Fruit fly (Drosophila melanogaster): Measurements from ENCODE around the gene CG5783.
A peak's percentile ranks its signal among the peaks of the same experiment; 100 is the strongest.

The CG5783 gene

dm6 chr2L:18148552-18149219 is 7.2 kb upstream of the CG5783 start (continued):
- TF ChIP-seq CG7987 (GFP tag; optimal IDR thresholded peaks at IDR 0.05), result peak; percentile 95
- no peak for TF ChIP-seq HmgD (GFP tag; optimal IDR thresholded peaks at IDR 0.05)
- peak; percentile 83 for TF ChIP-seq rib (GFP tag; IDR thresholded peaks at IDR 0.05)
- TF ChIP-seq CG1602 (GFP tag; optimal IDR thresholded peaks at IDR 0.05), result peak; percentile 13
- peak; percentile 91 for TF ChIP-seq lab (GFP tag; optimal IDR thresholded peaks at IDR 0.05)
- TF ChIP-seq CG11560 (tag; IDR thresholded peaks at IDR 0.05), result no peak
- no peak for TF ChIP-seq CG31388 (GFP tag; optimal IDR thresholded peaks at IDR 0.05)
- no peak for TF ChIP-seq croc (GFP tag; conservative IDR thresholded peaks at IDR 0.05)
- TF ChIP-seq nau (GFP tag; optimal IDR thresholded peaks at IDR 0.05), result peak; percentile 76
- no peak for TF ChIP-seq ttk (GFP tag; IDR thresholded peaks at IDR 0.05)
- peak; percentile 3 for TF ChIP-seq CG7745 (tag; optimal IDR thresholded peaks at IDR 0.05)
- peak; percentile 22 for TF ChIP-seq Oli (tag; optimal IDR thresholded peaks at IDR 0.05)
- TF ChIP-seq aop (GFP tag; IDR thresholded peaks at IDR 0.05), result 0 out of 2 replicates have a peak, but pooled peaks have one; percentile 28
- TF ChIP-seq CG10979 (tag; optimal IDR thresholded peaks at IDR 0.05), result peak; percentile 31
- TF ChIP-seq pho (GFP tag; optimal IDR thresholded peaks at IDR 0.05), result no peak
- peak; percentile 62; the same call in 1 of the 2 replicates for TF ChIP-seq CG1024 (GFP tag; IDR thresholded peaks at IDR 0.05)
- peak; percentile 17 for TF ChIP-seq CG6854 (GFP tag; optimal IDR thresholded peaks at IDR 0.05)
- peak; percentile 24 for TF ChIP-seq CoRest (tag; optimal IDR thresholded peaks at IDR 0.05)
- TF ChIP-seq CG10321 (GFP tag; IDR thresholded peaks at IDR 0.05), result no peak; the same call in 1 of the 2 replicates
- peak; percentile 16 for TF ChIP-seq cg (GFP tag; optimal IDR thresholded peaks at IDR 0.05)
- peak; percentile 15 for TF ChIP-seq CG4282 (GFP tag; optimal IDR thresholded peaks at IDR 0.05)
- no peak for TF ChIP-seq Dad (GFP tag; optimal IDR thresholded peaks at IDR 0.05)
- TF ChIP-seq CG32772 (GFP tag; IDR thresholded peaks at IDR 0.05), result no peak
- TF ChIP-seq CG6654 (GFP tag; optimal IDR thresholded peaks at IDR 0.05), result peak; percentile 14
- peak; percentile 78 for TF ChIP-seq Awh (GFP tag; IDR thresholded peaks at IDR 0.05)
- TF ChIP-seq scrt (GFP tag; optimal IDR thresholded peaks at IDR 0.05), result peak; percentile 62
- TF ChIP-seq CG7839 (tag; optimal IDR thresholded peaks at IDR 0.05), result peak; percentile 25
- no peak for TF ChIP-seq jigr1 (GFP tag; IDR thresholded peaks at IDR 0.05)
- 0 out of 2 replicates have a peak, but pooled peaks have one; percentile 19 for TF ChIP-seq ranshi (GFP tag; IDR thresholded peaks at IDR 0.05)
- peak; percentile 72 for TF ChIP-seq CG11398 (GFP tag; optimal IDR thresholded peaks at IDR 0.05)
- peak; percentile 25 for TF ChIP-seq pum (GFP tag; optimal IDR thresholded peaks at IDR 0.05)
- TF ChIP-seq grn (GFP tag; optimal IDR thresholded peaks at IDR 0.05), result peak; percentile 80
- peak; percentile 38 for TF ChIP-seq CG2120 (GFP tag; optimal IDR thresholded peaks at IDR 0.05)
- no peak for TF ChIP-seq mam (GFP tag; optimal IDR thresholded peaks at IDR 0.05)
- TF ChIP-seq run (tag; optimal IDR thresholded peaks at IDR 0.05), result peak; percentile 45
- TF ChIP-seq CG9932 (GFP tag; IDR thresholded peaks at IDR 0.05), result 0 out of 2 replicates have a peak, but pooled peaks have one; percentile 32
- TF ChIP-seq Side (GFP tag; optimal IDR thresholded peaks at IDR 0.05), result peak; percentile 49
- TF ChIP-seq chinmo (GFP tag; IDR thresholded peaks at IDR 0.05; ENCODE audit: partially characterized antibody), result peak; percentile 66; the same call in 1 of the 4 replicates
- peak; percentile 85 for TF ChIP-seq Hmr (GFP tag; optimal IDR thresholded peaks at IDR 0.05)
- peak; percentile 83 for TF ChIP-seq CG13296 (GFP tag; optimal IDR thresholded peaks at IDR 0.05)
- TF ChIP-seq CG32767 (GFP tag; IDR thresholded peaks at IDR 0.05), result peak; percentile 45; the same call in 1 of the 2 replicates
- TF ChIP-seq CG3847 (GFP tag; IDR thresholded peaks at IDR 0.05), result no peak
- TF ChIP-seq Myb (GFP tag; optimal IDR thresholded peaks at IDR 0.05), result no peak
- TF ChIP-seq wdn (GFP tag; IDR thresholded peaks at IDR 0.05), result 0 out of 2 replicates have a peak, but pooled peaks have one; percentile 13
- 0 out of 2 replicates have a peak, but pooled peaks have one; percentile 28 for TF ChIP-seq Nf-YA (GFP tag; IDR thresholded peaks at IDR 0.05)
- no peak for TF ChIP-seq CG4730 (GFP tag; IDR thresholded peaks at IDR 0.05)
- peak; percentile 40 for TF ChIP-seq CG15269 (tag; optimal IDR thresholded peaks at IDR 0.05)
- TF ChIP-seq ftz-f1 (GFP tag; optimal IDR thresholded peaks at IDR 0.05), result peak; percentile 67
- TF ChIP-seq YL-1 (GFP tag; optimal IDR thresholded peaks at IDR 0.05), result peak; percentile 42
- peak; percentile 77 for TF ChIP-seq sug (tag; optimal IDR thresholded peaks at IDR 0.05)

Data from whole organism, embryonic.